Fruit fly (Drosophila melanogaster) whole organism, embryonic: Measurements from ENCODE around the gene Rab39.

Experiments used
- ATbp ChIP-seq: fragments of 200-800 bp; sonication (Bioruptor generic); optimal IDR thresholded peaks from 2 replicates; lab custom pipeline; 2017; ENCODE audit warnings: missing biosample characterization, mild to moderate bottlenecking, missing genetic modification characterization, missing genetic modification reagents
- CG13123 ChIP-seq: fragments of 200-800 bp; sonication (Bioruptor generic); optimal IDR thresholded peaks from 2 replicates; lab custom pipeline; 2016; ENCODE audit warnings: missing biosample characterization, missing genetic modification characterization
- CG15696 ChIP-seq: fragments of 200-800 bp; sonication (Bioruptor generic); optimal IDR thresholded peaks from 2 replicates; lab custom pipeline; 2019; ENCODE audit warnings: missing biosample characterization, mild to moderate bottlenecking, missing genetic modification characterization, moderate library complexity
- CG16779 ChIP-seq: fragments of 200-800 bp; sonication (Bioruptor generic); IDR thresholded peaks from 2 replicates; pipeline ENCODE4 v1.3.6; 2022; ENCODE audit warnings: missing biosample characterization, missing genetic modification characterization
- CG17186 ChIP-seq: fragments of 200-800 bp; sonication (Bioruptor generic); optimal IDR thresholded peaks from 3 replicates; lab custom pipeline; 2017; ENCODE audit warnings: missing biosample characterization, missing genetic modification reagents, missing genetic modification characterization
- CG3163 ChIP-seq: fragments of 200-800 bp; sonication (Bioruptor generic); optimal IDR thresholded peaks from 3 replicates; lab custom pipeline; 2016; ENCODE audit warnings: missing biosample characterization, missing genetic modification characterization
- CG3407 ChIP-seq: fragments of 200-800 bp; sonication (Bioruptor generic); optimal IDR thresholded peaks from 2 replicates; lab custom pipeline; 2018; ENCODE audit warnings: missing biosample characterization, mild to moderate bottlenecking, missing genetic modification characterization
- CG3726 ChIP-seq: fragments of 200-800 bp; sonication (Bioruptor generic); IDR thresholded peaks from 3 replicates; pipeline ENCODE4, ENCODE4 v1.3.6; 2022; ENCODE audit warnings: missing biosample characterization, missing genetic modification characterization
- CG4730 ChIP-seq: fragments of 200-800 bp; sonication (Bioruptor generic); IDR thresholded peaks from 2 replicates; pipeline ENCODE4 v1.3.6; 2022; ENCODE audit warnings: missing biosample characterization, missing genetic modification characterization
- CG7745 ChIP-seq: fragments of 200-800 bp; sonication (Bioruptor generic); optimal IDR thresholded peaks from 2 replicates; lab custom pipeline; 2018; ENCODE audit warnings: missing biosample characterization, mild to moderate bottlenecking, missing genetic modification characterization, moderate library complexity
- CG8290 ChIP-seq, 3 experiments: fragments of 200-800 bp; sonication (Bioruptor generic); optimal IDR thresholded peaks; 2 replicates each; lab custom pipeline; 2016 to 2019; ENCODE audit warnings: missing biosample characterization in 3 of 3, missing genetic modification characterization in 3 of 3, mild to moderate bottlenecking in 2 of 3, moderate library complexity in 1 of 3
- CG8765 ChIP-seq: fragments of 200-800 bp; sonication (Bioruptor generic); IDR thresholded peaks from 2 replicates; pipeline ENCODE4 v1.3.6; 2022; ENCODE audit warnings: missing biosample characterization, missing genetic modification characterization
- CTCF ChIP-seq: fragments of 200-800 bp; sonication (Bioruptor generic); optimal IDR thresholded peaks from 2 replicates; lab custom pipeline; 2017; ENCODE audit warnings: missing biosample characterization, mild to moderate bottlenecking, missing genetic modification characterization, moderate library complexity
- D19A ChIP-seq: fragments of 200-800 bp; optimal IDR thresholded peaks from 3 replicates; lab custom pipeline; 2019; ENCODE audit warnings: missing biosample characterization, mild to moderate bottlenecking, missing genetic modification characterization, moderate library complexity
- Dek ChIP-seq: fragments of 200-800 bp; sonication (Bioruptor generic); optimal IDR thresholded peaks from 3 replicates; lab custom pipeline; 2019; ENCODE audit warnings: missing biosample characterization, mild to moderate bottlenecking, missing genetic modification characterization, moderate library complexity
- Dref ChIP-seq: fragments of 200-800 bp; sonication (Bioruptor generic); IDR thresholded peaks from 2 replicates; pipeline ENCODE4 v1.3.6; 2022; ENCODE audit warnings: missing biosample characterization, missing genetic modification characterization
- Drgx ChIP-seq: fragments of 200-800 bp; sonication (Bioruptor generic); IDR thresholded peaks from 2 replicates; pipeline ENCODE4 v1.3.6; 2022; ENCODE audit warnings: missing biosample characterization, missing genetic modification characterization
- E2f1 ChIP-seq: fragments of 200-800 bp; sonication (Bioruptor generic); IDR thresholded peaks from 2 replicates; pipeline ENCODE4 v1.3.6; 2022; ENCODE audit warnings: missing biosample characterization, missing genetic modification characterization
- Ets97D ChIP-seq: fragments of 200-800 bp; sonication (Bioruptor generic); optimal IDR thresholded peaks from 3 replicates; lab custom pipeline; 2016; ENCODE audit warnings: missing biosample characterization, missing genetic modification characterization
- Hr3 ChIP-seq: fragments of 200-800 bp; sonication (Bioruptor generic); optimal IDR thresholded peaks from 3 replicates; lab custom pipeline; 2016; ENCODE audit warnings: missing biosample characterization, missing genetic modification characterization
- MBD-R2 ChIP-seq: fragments of 200-800 bp; sonication (Bioruptor generic); IDR thresholded peaks from 2 replicates; pipeline ENCODE4 v1.3.6; 2022; ENCODE audit warnings: missing biosample characterization, missing genetic modification characterization
- MESR4 ChIP-seq: fragments of 200-800 bp; sonication (Bioruptor generic); optimal IDR thresholded peaks from 2 replicates; lab custom pipeline; 2018; ENCODE audit warnings: missing biosample characterization, mild to moderate bottlenecking, missing genetic modification characterization, moderate library complexity
- MTF-1 ChIP-seq: fragments of 200-800 bp; sonication (Bioruptor generic); optimal IDR thresholded peaks from 2 replicates; lab custom pipeline; 2018; ENCODE audit warnings: missing biosample characterization, mild to moderate bottlenecking, missing genetic modification characterization, borderline replicate concordance
- Mrtf ChIP-seq: fragments of 200-800 bp; sonication (Bioruptor generic); IDR thresholded peaks from 3 replicates; pipeline ENCODE4 v1.3.6; 2022; ENCODE audit warnings: missing biosample characterization, missing genetic modification characterization
- Myb ChIP-seq: fragments of 200-800 bp; sonication (Bioruptor generic); optimal IDR thresholded peaks from 2 replicates; lab custom pipeline; 2016; ENCODE audit warnings: missing biosample characterization, missing genetic modification characterization
- Nf-YC ChIP-seq: fragments of 200-800 bp; optimal IDR thresholded peaks from 3 replicates; lab custom pipeline; 2019; ENCODE audit warnings: missing biosample characterization, mild to moderate bottlenecking, missing genetic modification characterization, moderate library complexity
- Side ChIP-seq: fragments of 200-800 bp; sonication (Bioruptor generic); optimal IDR thresholded peaks from 2 replicates; lab custom pipeline; 2016; ENCODE audit warnings: missing biosample characterization, missing genetic modification characterization
- Sox102F ChIP-seq: fragments of 200-800 bp; sonication (Bioruptor generic); optimal IDR thresholded peaks from 2 replicates; lab custom pipeline; 2018; ENCODE audit warnings: missing biosample characterization, mild to moderate bottlenecking, missing genetic modification characterization, moderate library complexity
- Sry-δ ChIP-seq: fragments of 200-800 bp; sonication (Bioruptor generic); optimal IDR thresholded peaks from 2 replicates; lab custom pipeline; 2016; ENCODE audit warnings: missing biosample characterization, missing genetic modification characterization
- ase ChIP-seq: fragments of 200-800 bp; sonication (Bioruptor generic); IDR thresholded peaks from 3 replicates; pipeline ENCODE4 v1.3.6; 2022; ENCODE audit warnings: missing biosample characterization, missing genetic modification characterization
- bigmax ChIP-seq: fragments of 200-800 bp; sonication (Bioruptor generic); optimal IDR thresholded peaks from 2 replicates; lab custom pipeline; 2018; ENCODE audit warnings: missing biosample characterization, mild to moderate bottlenecking, missing genetic modification characterization
- chn ChIP-seq: fragments of 200-800 bp; sonication (Bioruptor generic); optimal IDR thresholded peaks from 2 replicates; lab custom pipeline; 2016; ENCODE audit warnings: missing biosample characterization, missing genetic modification characterization
- ci ChIP-seq: fragments of 200-800 bp; sonication (Bioruptor generic); IDR thresholded peaks from 3 replicates; pipeline ENCODE4 v1.3.6; 2022; ENCODE audit warnings: missing biosample characterization, missing genetic modification characterization
- cwo ChIP-seq: fragments of 200-800 bp; sonication (Bioruptor generic); optimal IDR thresholded peaks from 3 replicates; lab custom pipeline; 2017; ENCODE audit warnings: missing biosample characterization, missing genetic modification characterization, mild to moderate bottlenecking, moderate library complexity, missing genetic modification reagents
- dati ChIP-seq: fragments of 200-800 bp; sonication (Bioruptor generic); IDR thresholded peaks from 2 replicates; pipeline ENCODE4 v1.3.6; 2022; ENCODE audit warnings: missing biosample characterization, missing genetic modification characterization
- eve ChIP-seq, 2 experiments: fragments of >200 bp; optimal IDR thresholded peaks; 2 replicates each; lab custom pipeline; 2017; ENCODE audit warnings: missing biosample characterization in 2 of 2, missing genetic modification characterization in 2 of 2
- gcm ChIP-seq: fragments of 200-800 bp; sonication (Bioruptor generic); optimal IDR thresholded peaks from 2 replicates; lab custom pipeline; 2019; ENCODE audit warnings: missing biosample characterization, mild to moderate bottlenecking, missing genetic modification characterization, moderate library complexity
- gfzf ChIP-seq: fragments of 200-800 bp; sonication (Bioruptor generic); optimal IDR thresholded peaks from 2 replicates; lab custom pipeline; 2016; ENCODE audit warnings: missing biosample characterization, mild to moderate bottlenecking, missing genetic modification characterization, moderate library complexity
- gsb ChIP-seq: fragments of 200-800 bp; sonication (Bioruptor generic); IDR thresholded peaks from 2 replicates; pipeline ENCODE4 v1.3.6; 2022; ENCODE audit warnings: missing biosample characterization, missing genetic modification characterization
- hbn ChIP-seq: fragments of 200-800 bp; sonication (Bioruptor generic); IDR thresholded peaks from 2 replicates; pipeline ENCODE4 v1.3.6; 2022; ENCODE audit warnings: missing biosample characterization, missing genetic modification characterization; ENCODE audit not compliant: partially characterized antibody
- ind ChIP-seq: fragments of 200-800 bp; sonication (Bioruptor generic); optimal IDR thresholded peaks from 3 replicates; lab custom pipeline; 2016; ENCODE audit warnings: missing biosample characterization, missing genetic modification characterization
- mirr ChIP-seq: fragments of 200-800 bp; sonication (Bioruptor generic); optimal IDR thresholded peaks from 3 replicates; lab custom pipeline; 2018; ENCODE audit warnings: missing biosample characterization, mild to moderate bottlenecking, missing genetic modification characterization
- pb ChIP-seq: fragments of 200-800 bp; sonication (Bioruptor generic); optimal IDR thresholded peaks from 3 replicates; lab custom pipeline; 2016; ENCODE audit warnings: missing biosample characterization, missing genetic modification characterization
- row ChIP-seq: fragments of 200-800 bp; sonication (Bioruptor generic); IDR thresholded peaks from 3 replicates; pipeline ENCODE4 v1.3.6; 2022; ENCODE audit warnings: missing biosample characterization, missing genetic modification characterization
- schlank ChIP-seq: fragments of 200-800 bp; sonication (Bioruptor generic); optimal IDR thresholded peaks from 2 replicates; lab custom pipeline; 2018; ENCODE audit warnings: missing biosample characterization, mild to moderate bottlenecking, missing genetic modification characterization
- sens ChIP-seq: fragments of 200-800 bp; sonication (Bioruptor generic); peaks from one replicate; lab custom pipeline; 2016; ENCODE audit warnings: missing biosample characterization, missing genetic modification characterization
- ssp ChIP-seq: fragments of 200-800 bp; sonication (Bioruptor generic); IDR thresholded peaks from 2 replicates; pipeline ENCODE4 v1.3.6; 2022; ENCODE audit warnings: missing biosample characterization, missing genetic modification characterization
- trh ChIP-seq: fragments of 200-800 bp; sonication (Bioruptor generic); optimal IDR thresholded peaks from 2 replicates; lab custom pipeline; 2016; ENCODE audit warnings: missing biosample characterization, missing genetic modification characterization
- wor ChIP-seq: fragments of 200-800 bp; sonication (Bioruptor generic); IDR thresholded peaks from 2 replicates; pipeline ENCODE4 v1.3.6; 2022; ENCODE audit warnings: missing biosample characterization, missing genetic modification characterization
- z ChIP-seq: fragments of 200-800 bp; sonication (Bioruptor generic); IDR thresholded peaks from 3 replicates; pipeline ENCODE4 v1.3.6; 2022; ENCODE audit warnings: missing biosample characterization, missing genetic modification characterization

Gene Rab39

DNA sequence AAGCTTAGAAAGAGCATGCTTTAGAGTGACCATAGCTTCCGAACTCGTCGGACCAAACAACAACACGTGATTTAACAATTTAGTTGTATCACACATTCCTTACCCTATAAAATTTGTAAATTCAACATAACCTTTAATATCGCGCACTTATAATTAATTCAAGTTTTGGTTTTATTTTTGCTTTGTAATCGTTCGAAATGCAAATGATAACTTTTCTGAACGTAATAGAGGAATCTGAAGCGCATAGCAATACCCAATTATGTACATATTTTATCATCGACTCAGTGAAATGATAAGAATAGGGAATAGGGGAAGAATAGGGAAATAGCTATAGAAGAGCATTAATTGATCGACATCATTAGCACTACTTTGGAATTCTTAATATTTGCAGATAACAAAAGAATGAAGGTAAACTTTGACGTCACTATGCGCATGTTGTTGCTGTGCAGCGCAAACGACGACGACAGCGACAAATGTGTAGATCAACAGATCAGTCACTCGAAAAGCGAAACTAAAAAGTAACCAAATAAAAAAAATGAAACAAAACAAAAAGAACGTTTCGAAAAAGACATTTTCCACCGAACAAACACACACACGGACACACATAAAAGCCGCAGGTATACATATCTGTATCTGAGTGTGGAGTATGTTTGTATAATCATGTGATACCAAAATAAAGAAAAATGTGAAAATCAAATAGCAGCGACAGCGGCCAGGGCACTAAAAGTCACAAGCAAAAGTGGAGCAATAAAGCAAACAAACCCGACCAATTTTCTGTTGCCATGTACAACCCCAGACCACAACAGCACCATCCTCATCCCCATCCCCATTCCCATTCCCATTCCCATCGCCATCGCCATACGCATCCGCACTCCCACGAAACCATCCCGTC is 27.1 kb upstream of the Rab39 start (continued):
- TF ChIP-seq CG8290 (GFP tag; optimal IDR thresholded peaks at IDR 0.05; lab: Kevin White, UChicago): no peak
- peak in 1 of 2 experiments; percentile 6 for TF ChIP-seq CG8290 (tag; optimal IDR thresholded peaks at IDR 0.05; lab: Kevin White, UChicago)
- no peak for TF ChIP-seq Side (GFP tag; lab: Kevin White, UChicago)
- TF ChIP-seq gsb: no peak
- no peak for TF ChIP-seq Hr3 (GFP tag; lab: Kevin White, UChicago)
- peak in 1 of 2 experiments; percentile 54 for TF ChIP-seq eve (GFP tag; optimal IDR thresholded peaks at IDR 0.05; lab: Kevin White, UChicago)
- TF ChIP-seq mirr: no peak
- peak; percentile 68 for TF ChIP-seq sens (GFP tag; lab: Kevin White, UChicago)
- no peak for TF ChIP-seq gcm (GFP tag; lab: Kevin White, UChicago)
- TF ChIP-seq ATbp (GFP tag; lab: Kevin White, UChicago): peak; percentile 49
- TF ChIP-seq trh (GFP tag; lab: Kevin White, UChicago): no peak
- TF ChIP-seq Mrtf (GFP tag; lab: Robert Waterston, UW): no peak
- no peak for TF ChIP-seq CG17186 (GFP tag; lab: Kevin White, UChicago)
- TF ChIP-seq CG8765 (GFP tag; lab: Robert Waterston, UW): no peak
- TF ChIP-seq CG3163 (GFP tag; lab: Kevin White, UChicago): peak; percentile 7
- peak; percentile 84 for TF ChIP-seq D19A (tag; lab: Kevin White, UChicago)
- TF ChIP-seq E2f1 (GFP tag; lab: Robert Waterston, UW): no peak
- TF ChIP-seq CG13123: no peak
- TF ChIP-seq Nf-YC: no peak
- TF ChIP-seq CG7745: no peak
- TF ChIP-seq Sry-δ (GFP tag; lab: Kevin White, UChicago): no peak
- no peak for TF ChIP-seq z
- TF ChIP-seq Ets97D (GFP tag; lab: Kevin White, UChicago): no peak
- TF ChIP-seq schlank (tag; lab: Kevin White, UChicago): peak; percentile 8
- TF ChIP-seq hbn (GFP tag; lab: Robert Waterston, UW): no peak
- TF ChIP-seq ase (GFP tag; lab: Robert Waterston, UW): no peak
- TF ChIP-seq MESR4: no peak
- peak; percentile 15; the same call in 1 of the 2 replicates for TF ChIP-seq MBD-R2 (GFP tag; lab: Robert Waterston, UW)
- no peak for TF ChIP-seq pb (GFP tag; lab: Kevin White, UChicago)
- no peak for TF ChIP-seq CG3726 (GFP tag; lab: Robert Waterston, UW)
- TF ChIP-seq Myb (GFP tag; lab: Kevin White, UChicago): no peak
- no peak for TF ChIP-seq ssp
- peak; percentile 44 for TF ChIP-seq cwo (GFP tag; lab: Kevin White, UChicago)
- 0 out of 3 replicates have a peak, but pooled peaks have one; percentile 40 for TF ChIP-seq ci (GFP tag; lab: Robert Waterston, UW)
- TF ChIP-seq Sox102F (GFP tag; lab: Kevin White, UChicago): no peak
- TF ChIP-seq ind (GFP tag; lab: Kevin White, UChicago): no peak
- TF ChIP-seq CG3407 (GFP tag; lab: Kevin White, UChicago): peak; percentile 10
- peak; percentile 91 for TF ChIP-seq bigmax (GFP tag; lab: Kevin White, UChicago)
- 0 out of 2 replicates have a peak, but pooled peaks have one; percentile 12 for TF ChIP-seq Drgx
- TF ChIP-seq wor: no peak
- no peak for TF ChIP-seq CTCF (GFP tag; lab: Kevin White, UChicago)
- TF ChIP-seq chn (GFP tag; lab: Kevin White, UChicago): no peak
- TF ChIP-seq Dek (tag; lab: Kevin White, UChicago): no peak
- no peak for TF ChIP-seq MTF-1 (GFP tag; lab: Kevin White, UChicago)
- peak; percentile 32 for TF ChIP-seq CG15696 (tag; lab: Kevin White, UChicago)
- no peak for TF ChIP-seq dati (GFP tag; lab: Robert Waterston, UW)
- peak; percentile 16 for TF ChIP-seq row
- peak; percentile 40 for TF ChIP-seq gfzf (GFP tag; lab: Kevin White, UChicago)
- TF ChIP-seq CG16779 (GFP tag; lab: Robert Waterston, UW): no peak
- no peak for TF ChIP-seq Dref (GFP tag; lab: Robert Waterston, UW)
- TF ChIP-seq CG4730 (GFP tag; lab: Robert Waterston, UW): no peak
